Worm (Caenorhabditis elegans): ENCODE data around the gene gbf-1.

Gene gbf-1

ce11 chrIII:11740868-11741267 lies 32.6 kb downstream of the gbf-1 start:
- TF ChIP-seq dve-1 (tag; optimal IDR thresholded peaks at IDR 0.05) = no peak

DNA sequence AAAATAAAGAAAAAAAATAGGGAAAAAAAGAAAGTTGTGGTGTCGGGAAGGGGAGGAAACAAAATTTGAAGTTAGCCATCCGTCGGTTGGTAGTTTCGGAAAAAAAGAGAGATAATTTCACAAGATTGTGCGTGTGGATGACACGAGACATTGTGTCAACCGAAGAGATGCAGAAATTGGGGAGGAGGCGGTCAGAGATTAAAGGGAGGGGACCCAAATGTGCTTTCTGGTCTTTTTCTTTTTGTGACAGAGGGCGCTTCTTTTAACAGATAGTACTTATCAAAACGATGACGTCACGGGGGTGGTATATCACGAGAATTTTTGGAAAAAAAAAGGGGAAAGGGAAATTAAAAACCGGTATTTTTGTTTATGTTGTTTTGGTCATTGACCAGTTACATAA lies 35.0 kb downstream of the gbf-1 start:
- peak; percentile 11 for TF ChIP-seq nfya-1 (tag; optimal IDR thresholded peaks at IDR 0.05)
- peak; percentile 24 for TF ChIP-seq ceh-18 (tag; optimal IDR thresholded peaks at IDR 0.05)
- no peak for TF ChIP-seq hlh-6 (tag; optimal IDR thresholded peaks at IDR 0.05)

DNA sequence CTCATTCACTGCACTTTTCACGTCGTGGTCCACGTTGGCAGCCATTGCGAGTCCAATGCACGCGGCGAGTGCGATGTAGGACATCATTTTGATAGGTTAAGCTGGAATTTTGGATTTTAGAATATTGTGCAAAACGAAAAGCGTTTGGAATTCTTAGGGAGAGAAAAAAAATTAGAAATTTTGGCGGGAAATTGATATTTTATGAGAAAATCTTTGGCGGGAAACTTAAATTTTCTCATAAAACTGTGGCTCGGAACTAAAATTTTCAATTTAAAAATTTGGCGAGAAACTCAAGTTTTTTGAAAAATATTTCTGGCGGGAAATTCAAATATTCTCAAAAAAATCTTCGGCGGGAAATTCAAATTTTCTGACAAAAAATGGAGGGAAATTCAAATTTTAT lies 36.0 kb downstream of the gbf-1 start, which contains the start of gene sup-1:
sup-1 (minus strand) TSS at position 101 of the 400 bp plus-strand sequence.
- TF ChIP-seq pag-3 (tag; optimal IDR thresholded peaks at IDR 0.05; ENCODE audit: borderline replicate concordance) (no peak), sox-4 (tag; optimal IDR thresholded peaks at IDR 0.05) (no peak), ztf-16 (tag; optimal IDR thresholded peaks at IDR 0.05) (no peak), unc-86 (tag; optimal IDR thresholded peaks at IDR 0.05) (no peak), hlh-8 (tag; optimal IDR thresholded peaks at IDR 0.05) (no peak), ceh-22 (tag; optimal IDR thresholded peaks at IDR 0.05) (no peak), dve-1 (tag; optimal IDR thresholded peaks at IDR 0.05) (no peak), fkh-6 (tag; optimal IDR thresholded peaks at IDR 0.05) (no peak), ets-4 (tag; optimal IDR thresholded peaks at IDR 0.05) (no peak), ceh-2 (tag; optimal IDR thresholded peaks at IDR 0.05) (no peak), ceh-45 (GFP tag; IDR thresholded peaks at IDR 0.05) (no peak), syd-9 (tag; optimal IDR thresholded peaks at IDR 0.05) (no peak), C08G9.2 (tag; optimal IDR thresholded peaks at IDR 0.05) (no peak), che-1 (tag; optimal IDR thresholded peaks at IDR 0.05) (no peak), lin-11 (tag; optimal IDR thresholded peaks at IDR 0.05) (no peak), pha-4 (tag; optimal IDR thresholded peaks at IDR 0.05) (no peak), pros-1 (tag; optimal IDR thresholded peaks at IDR 0.05) (no peak), zip-5 (tag; optimal IDR thresholded peaks at IDR 0.05) (no peak), nhr-232 (tag; optimal IDR thresholded peaks at IDR 0.05) (no peak), tbx-7 (tag; optimal IDR thresholded peaks at IDR 0.05) (no peak)

DNA sequence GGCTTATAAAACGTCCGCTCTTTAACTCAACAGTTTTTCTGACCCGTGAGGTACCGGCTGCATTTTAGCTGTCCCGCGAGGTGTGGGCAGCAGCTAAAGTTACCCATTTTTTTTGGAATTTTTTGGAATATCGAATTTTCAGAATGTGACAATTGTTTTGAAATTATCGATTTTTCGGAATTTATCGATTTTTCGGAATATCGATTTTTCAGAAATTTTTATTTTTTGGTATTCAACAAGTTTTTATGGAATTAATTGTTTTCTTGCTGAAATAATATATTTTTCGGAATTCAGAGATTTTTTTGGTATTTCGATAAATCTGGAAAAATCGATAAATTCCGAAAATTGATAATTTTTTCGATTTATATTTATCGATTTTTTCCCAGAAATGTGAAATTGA lies 40.5 kb downstream of the gbf-1 start:
- peak; percentile 39 for TF ChIP-seq ceh-48 (tag; optimal IDR thresholded peaks at IDR 0.05)
- no peak for TF ChIP-seq ama-1 (optimal IDR thresholded peaks at IDR 0.05)

DNA sequence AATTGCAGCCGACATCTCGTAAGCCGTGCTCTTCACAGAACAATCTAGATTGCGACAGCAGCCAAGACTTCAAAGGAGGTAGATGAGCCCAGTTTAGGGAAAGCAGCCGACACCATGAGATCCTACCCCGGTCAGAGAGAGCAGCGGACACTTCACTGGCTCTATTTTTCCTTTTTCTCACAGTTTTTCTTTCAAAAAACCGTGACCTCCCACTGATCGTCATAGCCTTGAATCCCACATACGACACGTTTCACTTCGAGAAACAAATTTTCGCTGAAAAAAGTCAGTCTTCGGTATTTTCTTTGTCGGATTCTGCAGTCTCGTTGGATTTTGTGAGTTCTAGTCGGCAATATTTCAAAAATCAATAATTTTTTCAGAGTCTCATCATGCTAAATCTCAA lies 41.4 kb downstream of the gbf-1 start, which contains the start of gene Y41C4A.21:
Y41C4A.21 (plus strand) TSS at position 301 of the 400 bp plus-strand sequence.
- TF ChIP-seq mec-3 (tag; optimal IDR thresholded peaks at IDR 0.05; ENCODE audit: borderline replicate concordance) (no peak), ceh-18 (tag; optimal IDR thresholded peaks at IDR 0.05) (no peak), Y22D7AL.16 (tag; optimal IDR thresholded peaks at IDR 0.05) (no peak), unc-55 (GFP tag; optimal IDR thresholded peaks at IDR 0.05) (no peak), che-1 (tag; optimal IDR thresholded peaks at IDR 0.05) (no peak), hlh-8 (tag; optimal IDR thresholded peaks at IDR 0.05) (no peak), pax-1 (tag; optimal IDR thresholded peaks at IDR 0.05) (no peak), pha-4 (tag; optimal IDR thresholded peaks at IDR 0.05) (no peak), nfya-1 (tag; optimal IDR thresholded peaks at IDR 0.05) (no peak), hlh-15 (tag; optimal IDR thresholded peaks at IDR 0.05) (no peak), ztf-16 (tag; optimal IDR thresholded peaks at IDR 0.05) (no peak), K02D7.2 (tag; optimal IDR thresholded peaks at IDR 0.05) (no peak), elt-2 (tag; optimal IDR thresholded peaks at IDR 0.05) (no peak), ceh-30 (tag; optimal IDR thresholded peaks at IDR 0.05) (no peak)

DNA sequence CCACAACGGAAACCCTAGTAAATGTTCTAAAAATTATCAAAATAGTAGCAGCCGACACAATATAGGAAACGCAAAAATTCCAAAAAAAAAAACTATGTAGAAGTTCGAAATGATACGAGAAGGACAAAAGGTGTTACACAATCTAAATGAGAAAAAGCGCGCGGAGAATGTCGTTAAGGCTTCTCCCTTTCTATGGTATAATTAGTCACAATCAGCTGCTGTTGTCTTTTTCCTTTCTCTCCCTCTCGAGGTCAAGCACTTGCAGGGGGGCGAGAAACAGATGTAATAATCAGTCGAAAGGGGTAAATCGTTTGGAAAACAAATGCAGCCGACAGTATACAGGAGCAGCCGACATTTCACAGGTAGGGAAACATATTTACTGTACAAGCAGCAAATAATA lies 42.0 kb downstream of the gbf-1 start:
- no peak for TF ChIP-seq sox-4 (tag; optimal IDR thresholded peaks at IDR 0.05)
- TF ChIP-seq ceh-24 (tag; optimal IDR thresholded peaks at IDR 0.05) = no peak
- no peak for TF ChIP-seq fax-1 (tag; optimal IDR thresholded peaks at IDR 0.05)
- no peak for TF ChIP-seq ahr-1 (tag; optimal IDR thresholded peaks at IDR 0.05)
- no peak for TF ChIP-seq tbx-7 (tag; optimal IDR thresholded peaks at IDR 0.05)
- no peak for TF ChIP-seq ceh-45 (GFP tag; IDR thresholded peaks at IDR 0.05)
- no peak for TF ChIP-seq sox-2 (GFP tag; IDR thresholded peaks at IDR 0.05)
- TF ChIP-seq pros-1 (tag; optimal IDR thresholded peaks at IDR 0.05) = no peak
- no peak for TF ChIP-seq Y22D7AL.16 (tag; optimal IDR thresholded peaks at IDR 0.05)
- no peak for TF ChIP-seq nfya-1 (tag; optimal IDR thresholded peaks at IDR 0.05)
- no peak for TF ChIP-seq ceh-19 (GFP tag; optimal IDR thresholded peaks at IDR 0.05)
